Worm (Caenorhabditis elegans) whole organism, dauer: Measurements from ENCODE around the gene ldp-1.
"Not testable (repeated sequence)": the region's sequence is repeated elsewhere in the genome, so short reads cannot be mapped to it uniquely, and the experiment has no call there.

ENCODE experiments used
- unc-62 ChIP-seq: sonication (generic microtip); optimal IDR thresholded peaks from 2 replicates; lab custom pipeline; 2017; ENCODE audit warnings: missing biosample characterization, missing genetic modification reagents, missing genetic modification characterization

ldp-1 gene

DNA sequence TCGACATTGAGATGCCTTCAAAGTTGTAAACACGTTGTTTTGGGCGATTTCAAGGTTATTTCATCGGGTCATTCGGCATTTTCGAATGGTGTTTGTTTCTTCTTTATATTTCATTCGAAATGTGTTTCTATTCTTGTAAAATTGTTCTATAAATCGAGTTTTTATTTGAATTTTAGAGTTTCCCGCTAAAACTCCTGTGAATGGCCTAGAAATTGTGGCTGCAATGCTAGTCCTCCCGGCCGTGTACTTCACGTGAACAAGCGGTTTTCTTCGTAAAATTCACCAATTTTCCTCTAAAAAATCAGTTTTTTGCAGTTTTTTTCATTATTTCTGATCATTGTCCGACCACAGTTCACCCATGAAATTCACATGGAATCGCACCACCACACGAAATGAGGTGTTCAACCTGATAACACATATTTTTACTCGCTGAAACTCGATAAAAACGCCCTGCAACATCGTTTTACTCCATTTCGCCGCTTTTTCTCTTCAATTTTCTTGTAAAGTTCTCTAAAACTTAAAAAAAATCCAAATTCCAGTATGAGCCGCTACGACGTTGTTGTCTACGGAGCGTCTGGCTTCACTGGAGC, at the start of gene ldp-1:
Gene ldp-1 (plus strand): TSS at position 540 of the 590 bp plus-strand sequence.
- no peak for TF ChIP-seq unc-62 (GFP tag; lab: Kevin White, UChicago)

DNA sequence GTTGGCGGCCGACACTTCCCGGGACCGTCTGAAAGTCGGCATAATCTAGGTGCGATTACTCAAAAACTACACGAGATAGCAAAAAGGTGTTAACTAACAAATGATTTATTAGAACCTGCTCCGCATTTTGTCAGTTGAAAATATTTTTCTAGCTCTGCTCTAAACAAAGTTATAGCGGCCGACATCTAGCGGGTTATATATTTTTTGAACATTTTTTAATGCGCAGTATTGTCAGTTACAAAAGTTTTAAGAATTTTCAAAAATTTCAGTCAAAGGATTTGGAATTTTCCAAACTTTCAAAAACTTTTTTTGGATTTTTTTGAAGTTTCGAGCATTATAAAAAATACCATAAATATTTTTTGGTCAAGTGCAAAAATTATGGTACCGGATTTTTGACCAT, 46.1 kb upstream of the ldp-1 start:
- TF ChIP-seq unc-62 (GFP tag; lab: Kevin White, UChicago): no peak

DNA sequence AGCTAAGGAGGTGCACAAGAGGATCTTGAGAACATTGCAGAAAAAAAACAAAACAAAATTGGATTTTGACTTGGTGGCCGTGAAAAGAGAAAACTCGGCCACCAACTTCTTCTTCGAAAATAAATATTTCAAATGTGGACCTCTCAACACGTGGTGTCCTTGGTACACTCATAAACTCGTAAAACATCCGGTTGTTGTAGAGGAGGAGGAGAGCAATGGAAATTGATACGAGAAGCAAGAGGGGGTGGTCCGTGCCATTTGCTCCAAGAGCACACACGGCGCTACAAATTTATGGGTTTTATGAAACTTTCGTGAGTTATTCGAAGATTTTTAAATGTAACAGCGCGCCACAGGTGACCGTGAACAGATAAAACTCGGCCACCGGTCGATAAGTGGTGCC, 45.4 kb upstream of the ldp-1 start:
- no peak for TF ChIP-seq unc-62 (GFP tag; lab: Kevin White, UChicago)

DNA sequence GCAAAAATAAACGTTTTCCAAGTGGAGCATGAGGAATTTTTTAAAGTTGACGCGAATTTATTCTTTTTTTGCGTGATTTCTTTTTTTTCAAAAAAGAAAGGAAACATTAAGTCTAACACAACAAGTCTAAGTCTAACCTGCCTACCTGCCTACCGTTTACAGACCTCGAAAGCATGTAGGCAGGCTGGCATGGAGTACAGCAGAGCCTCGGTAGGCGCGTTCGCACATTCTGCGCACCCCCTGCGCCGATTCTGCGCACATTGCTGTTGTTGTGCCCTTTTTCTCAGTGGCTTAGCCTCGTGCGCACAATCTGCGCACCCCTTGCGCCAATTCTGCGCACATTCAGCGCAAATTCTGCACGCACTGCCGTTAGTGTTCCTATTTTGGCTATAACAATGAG, 43.5 kb upstream of the ldp-1 start:
- TF ChIP-seq unc-62 (GFP tag; lab: Kevin White, UChicago): no peak

DNA sequence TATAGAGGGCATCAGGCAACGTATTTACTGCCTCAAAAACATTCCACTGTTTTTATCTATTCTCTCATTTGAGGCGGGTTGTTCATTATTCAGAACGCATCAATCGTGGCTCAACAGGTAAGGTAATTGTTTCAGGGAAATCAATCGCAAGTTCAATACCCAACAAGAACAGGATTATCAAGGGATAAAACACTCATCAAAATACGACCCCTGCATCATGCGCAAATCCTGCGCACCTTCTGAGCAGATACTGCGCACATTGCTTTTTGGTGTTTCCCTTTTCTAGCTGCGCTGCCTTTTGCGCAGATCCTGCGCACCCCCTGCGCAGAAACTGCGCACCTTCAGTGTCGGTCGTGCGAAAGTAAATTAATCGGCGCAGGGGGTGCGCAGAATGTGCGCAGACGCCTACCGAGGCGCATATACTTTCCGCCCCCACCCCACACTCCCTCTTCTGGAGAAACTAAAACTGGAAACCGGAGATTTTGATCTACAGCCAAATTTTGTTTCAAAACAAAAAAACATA, 41.5 kb upstream of the ldp-1 start, which contains the start of gene F36F12.3:
Gene F36F12.3 (plus strand): TSS at position 51 of the 523 bp plus-strand sequence.
- not testable (repeated sequence) for TF ChIP-seq unc-62 (GFP tag; lab: Kevin White, UChicago)

DNA sequence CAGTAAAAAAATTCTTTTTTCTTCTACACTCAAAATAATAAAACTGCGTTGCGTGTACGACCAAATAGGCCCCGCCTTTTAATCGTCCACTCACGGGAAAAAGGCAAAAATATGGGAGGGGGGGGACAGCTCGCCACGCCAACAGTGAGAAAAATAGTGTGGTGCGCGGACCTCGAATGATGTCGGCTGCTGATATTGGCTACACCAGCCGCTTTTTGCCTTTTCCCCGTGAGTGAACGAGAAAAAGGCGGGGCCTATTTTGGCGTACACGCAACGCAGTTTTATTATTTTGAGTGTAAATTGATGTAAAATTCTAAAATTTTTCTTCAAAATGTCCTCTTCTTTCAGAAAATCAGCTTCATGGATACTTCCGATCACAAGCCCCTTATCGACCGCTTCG, 37.0 kb upstream of the ldp-1 start, which contains the start of gene ztf-28:
Gene ztf-28 (plus strand): TSS at position 349 of the 400 bp plus-strand sequence.
- TF ChIP-seq unc-62 (GFP tag; lab: Kevin White, UChicago): not testable (repeated sequence)

DNA sequence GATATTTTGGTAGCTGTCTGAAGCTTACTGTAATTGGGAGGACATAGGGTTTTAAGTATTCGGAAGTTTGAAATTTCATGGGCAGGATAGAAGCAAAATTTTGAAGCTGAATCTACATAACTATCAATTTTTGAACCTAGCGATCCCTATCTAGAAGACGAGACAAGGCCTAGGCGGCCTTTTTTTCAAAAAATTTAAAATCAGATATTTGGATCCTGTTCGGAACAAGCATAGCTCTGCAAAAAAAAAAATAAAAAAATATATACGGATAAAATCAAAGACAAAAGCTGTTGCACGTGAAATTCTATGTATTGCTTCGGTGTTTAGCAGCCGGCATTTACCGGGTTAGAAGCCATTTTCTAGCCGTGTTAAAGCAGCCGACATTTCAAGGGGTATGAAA, 32.1 kb upstream of the ldp-1 start, which contains the start of gene F36F12.2:
Gene F36F12.2 (minus strand): TSS at position 101 of the 400 bp plus-strand sequence.
- TF ChIP-seq unc-62 (GFP tag; lab: Kevin White, UChicago): no peak

DNA sequence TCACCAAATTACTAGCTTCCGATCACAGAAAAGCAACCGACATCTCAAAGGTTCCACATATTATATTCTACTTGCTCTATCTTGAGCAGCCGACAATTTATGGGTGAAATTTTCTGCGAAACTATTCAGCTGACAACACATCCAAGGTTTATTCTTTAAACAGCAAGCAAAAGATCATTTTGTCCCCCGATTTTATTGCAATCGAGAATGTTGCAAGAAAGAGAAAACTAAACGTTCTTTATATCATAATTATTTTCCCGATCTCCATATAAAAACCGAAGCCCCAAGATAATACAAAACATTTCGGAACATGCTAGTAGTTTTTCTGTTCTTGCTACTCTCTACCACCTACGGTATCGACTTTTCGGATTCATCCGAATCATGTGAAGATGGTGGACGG, 31.6 kb upstream of the ldp-1 start, which contains the start of gene clec-207:
Gene clec-207 (plus strand): TSS at position 301 of the 400 bp plus-strand sequence.
- TF ChIP-seq unc-62 (GFP tag; lab: Kevin White, UChicago): no peak

DNA sequence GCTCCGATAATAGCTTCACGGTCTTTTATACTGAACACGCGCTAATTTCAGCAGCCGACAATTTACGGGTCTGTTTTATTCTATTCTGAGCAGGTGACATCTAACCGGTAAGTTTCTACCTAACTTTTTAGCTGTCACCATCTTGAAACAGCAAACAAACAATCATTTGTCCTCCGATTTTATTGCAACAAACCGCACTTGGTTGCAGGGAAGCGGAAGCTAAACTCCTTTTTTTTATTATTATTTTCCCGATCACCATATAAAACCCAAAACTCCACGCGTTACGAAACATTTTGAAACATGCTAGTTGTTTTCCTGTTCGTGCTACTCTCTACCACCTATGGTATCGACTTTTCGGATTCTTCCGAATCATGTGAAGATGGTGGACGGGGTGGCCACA, 29.7 kb upstream of the ldp-1 start, which contains the start of gene clec-208:
Gene clec-208 (plus strand): TSS at position 301 of the 400 bp plus-strand sequence.
- TF ChIP-seq unc-62 (GFP tag; lab: Kevin White, UChicago): no peak

DNA sequence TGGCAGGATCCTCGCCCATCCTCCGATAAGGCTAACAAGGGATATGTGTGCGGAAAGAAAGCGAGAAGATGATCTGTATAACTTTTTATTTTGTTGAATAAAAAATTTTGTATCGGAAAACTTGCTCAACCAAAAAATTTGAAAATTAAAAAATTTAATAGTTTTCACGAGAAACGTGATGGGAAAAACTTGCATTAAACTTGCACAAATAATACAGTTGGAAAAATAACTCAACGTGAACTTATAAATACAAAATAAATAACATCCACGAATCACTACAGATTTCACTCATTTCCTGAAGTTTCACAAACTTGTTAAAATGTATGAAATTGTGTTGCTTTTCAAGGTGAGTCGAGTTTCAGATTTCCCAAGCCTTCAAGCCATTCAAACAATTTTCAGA, 28.3 kb upstream of the ldp-1 start, which contains the start of gene F36F12.7:
Gene F36F12.7 (plus strand): TSS at position 301 of the 400 bp plus-strand sequence.
- TF ChIP-seq unc-62 (GFP tag; lab: Kevin White, UChicago): no peak

DNA sequence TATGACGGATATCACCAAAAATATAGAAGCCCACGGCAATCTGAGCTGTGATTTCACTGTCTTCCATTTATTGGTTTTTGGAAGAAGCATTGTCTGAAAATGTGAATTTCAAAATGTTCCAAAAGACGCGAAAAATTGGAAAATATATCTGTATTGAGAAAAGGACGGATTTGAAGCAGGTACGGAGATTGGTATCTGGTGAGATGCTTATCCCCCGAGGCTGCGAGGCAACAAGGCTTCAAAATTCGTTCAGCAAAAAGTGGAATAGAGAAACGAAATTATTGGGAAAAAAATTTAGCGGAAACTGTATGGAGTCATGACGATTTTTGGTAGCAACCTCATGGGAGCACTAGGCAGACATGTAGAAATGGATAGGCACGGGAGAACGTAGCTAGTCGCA, 24.2 kb upstream of the ldp-1 start, which contains the start of gene F36F12.1:
Gene F36F12.1 (minus strand): TSS at position 101 of the 400 bp plus-strand sequence.
- no peak for TF ChIP-seq unc-62 (GFP tag; lab: Kevin White, UChicago)

DNA sequence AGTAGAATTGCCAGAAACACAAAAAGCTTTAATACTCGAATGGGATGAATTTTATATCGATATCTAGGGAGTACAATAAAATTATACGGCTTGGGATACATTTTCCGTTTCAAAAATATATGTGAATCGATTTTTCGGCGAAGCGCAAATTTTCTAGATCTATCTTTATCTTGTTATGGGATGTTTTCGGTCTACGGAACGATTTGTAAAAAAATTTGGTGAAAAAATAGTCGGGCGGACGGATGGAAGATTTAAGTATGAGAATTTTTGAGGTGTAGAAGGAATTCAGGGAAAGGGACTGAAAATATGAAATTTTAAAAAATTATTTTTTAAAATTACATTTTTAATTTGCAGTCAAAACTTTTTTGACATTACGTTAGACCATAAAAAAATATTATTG, 21.4 kb upstream of the ldp-1 start, which contains the start of gene F22F7.4:
Gene F22F7.4 (minus strand): TSS at position 101 of the 400 bp plus-strand sequence.
- no peak for TF ChIP-seq unc-62 (GFP tag; lab: Kevin White, UChicago)

DNA sequence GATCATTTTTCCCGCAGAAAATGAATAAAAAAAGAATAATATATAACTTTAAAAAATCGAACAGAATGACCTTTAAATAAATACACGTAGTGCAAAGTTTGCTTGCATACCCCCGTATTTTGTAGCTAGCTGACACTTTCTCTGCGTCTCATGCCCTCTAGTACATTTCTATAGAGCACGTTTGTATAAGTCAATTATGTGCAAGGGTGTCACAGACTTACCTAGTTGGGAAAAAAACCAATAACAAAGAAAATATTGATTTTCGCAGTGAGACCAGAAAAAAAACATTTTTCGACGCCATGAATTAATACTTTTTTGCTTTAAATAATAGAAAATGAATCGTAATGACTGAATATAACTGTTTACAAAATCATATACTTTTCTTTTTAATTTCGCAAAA, 18.0 kb upstream of the ldp-1 start, which contains the start of gene ckb-4:
Gene ckb-4 (minus strand): TSS at position 140 of the 400 bp plus-strand sequence.
- TF ChIP-seq unc-62 (GFP tag; lab: Kevin White, UChicago): no peak

DNA sequence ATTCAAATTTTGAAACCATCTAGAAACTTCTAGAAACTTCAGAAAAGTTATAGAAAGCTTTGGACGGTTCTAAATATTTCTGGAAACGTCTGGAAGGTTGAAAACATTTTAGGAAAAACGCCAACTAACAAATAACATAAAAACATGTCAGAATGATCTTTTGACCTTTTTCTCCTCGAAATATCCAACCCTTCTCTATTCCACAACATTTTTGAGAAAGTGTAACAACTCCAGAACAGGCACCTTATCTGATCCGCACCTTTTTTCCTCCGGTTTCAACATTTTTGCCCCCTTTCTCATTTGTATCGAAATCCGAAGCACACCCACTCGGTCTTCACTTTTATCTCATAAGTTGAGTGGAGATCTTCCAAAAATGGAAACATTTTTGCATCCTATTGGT, 17.0 kb upstream of the ldp-1 start, which contains the start of gene F22F7.3:
Gene F22F7.3 (plus strand): TSS at position 301 of the 400 bp plus-strand sequence.
- TF ChIP-seq unc-62 (GFP tag; lab: Kevin White, UChicago): no peak

DNA sequence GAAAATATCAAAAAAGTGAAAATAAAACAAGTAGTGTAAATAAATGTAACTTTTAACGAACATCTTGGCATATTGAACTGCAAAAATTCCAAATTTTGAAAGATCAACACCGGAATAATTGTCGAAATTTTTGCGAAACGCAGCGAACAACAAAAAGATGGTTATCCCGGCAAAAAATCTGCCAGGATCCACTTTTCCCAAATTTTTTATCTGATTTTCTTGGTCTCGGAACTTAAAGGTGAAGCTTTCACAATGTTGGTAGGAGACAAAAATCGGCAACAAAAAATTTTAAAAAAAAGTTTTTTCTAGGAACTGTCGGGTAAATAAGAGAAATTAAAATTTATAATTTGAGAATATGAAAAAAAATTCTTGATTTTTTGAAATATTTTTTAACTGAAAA, 8.8 kb upstream of the ldp-1 start, which contains the start of gene bgnt-1.2:
Gene bgnt-1.2 (minus strand): TSS at position 101 of the 400 bp plus-strand sequence.
- TF ChIP-seq unc-62 (GFP tag; lab: Kevin White, UChicago): no peak

DNA sequence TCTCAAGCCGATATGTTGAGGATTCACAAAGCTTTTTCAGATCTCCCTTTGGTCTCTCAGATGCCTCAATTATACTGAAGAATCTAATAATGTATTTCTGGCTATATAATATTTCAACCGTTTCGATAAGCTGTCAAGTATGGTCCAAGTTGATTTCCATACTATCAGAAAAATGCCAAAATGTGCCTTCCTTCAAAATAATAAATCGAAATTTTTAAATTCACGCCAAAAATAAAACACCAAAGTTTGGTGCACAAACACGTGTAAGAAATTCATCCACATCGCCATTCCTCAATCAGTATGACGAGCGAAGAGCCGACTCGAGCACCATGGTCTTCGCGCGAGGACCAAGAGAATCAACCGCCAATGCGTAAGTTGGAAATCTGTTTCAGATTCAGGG, 7.8 kb upstream of the ldp-1 start, which contains the start of gene F22F7.11:
Gene F22F7.11 (plus strand): TSS at position 301 of the 400 bp plus-strand sequence.
- no peak for TF ChIP-seq unc-62 (GFP tag; lab: Kevin White, UChicago)
